Fruit fly (Drosophila melanogaster) whole organism, larva: ENCODE data around the gene mRpL37.
A peak's percentile ranks its signal among the peaks of the same experiment; 100 is the strongest.

Source experiments
- noc ChIP-seq: fragments of 200-800 bp; sonication (Bioruptor generic); optimal IDR thresholded peaks from 3 replicates; lab custom pipeline; 2019; ENCODE audit warnings: missing biosample characterization, mild to moderate bottlenecking, missing genetic modification characterization, moderate library complexity

mRpL37 gene

dm6 chr3R:10784058-10784499 lies at the start of gene mRpL37, which contains the start of gene Rbp1:
TSS of gene mRpL37 (minus strand) at chr3R:10784092.
TSS of gene Rbp1 (plus strand) at chr3R:10784383.
- peak; percentile 70 for TF ChIP-seq noc (tag; lab: Kevin White, UChicago)

- TF ChIP-seq noc (tag; lab: Kevin White, UChicago), result no peak
These were observed 48.8 kb upstream of the mRpL37 start for dm6 chr3R:10832526-10833165.

dm6 chr3R:10829746-10830145 lies 45.9 kb upstream of the mRpL37 start:
- TF ChIP-seq noc (tag; lab: Kevin White, UChicago), result no peak

- TF ChIP-seq noc (tag; lab: Kevin White, UChicago), result no peak
These were observed 44.8 kb upstream of the mRpL37 start for dm6 chr3R:10828688-10829087.

- no peak for TF ChIP-seq noc (tag; lab: Kevin White, UChicago)
These were observed 43.1 kb upstream of the mRpL37 start, which contains the start of gene Cad86C for dm6 chr3R:10826796-10827524. TSS of gene Cad86C (plus strand) at chr3R:10827079.

- no peak for TF ChIP-seq noc (tag; lab: Kevin White, UChicago)
These were observed 31.1 kb upstream of the mRpL37 start, which contains the start of the genes CG14693 and TTLL15 for dm6 chr3R:10815032-10815431. TSS of gene CG14693 (minus strand) at chr3R:10815047. TSS of gene TTLL15 (plus strand) at chr3R:10815288.

- TF ChIP-seq noc (tag; lab: Kevin White, UChicago), result no peak
These were observed 20.0 kb upstream of the mRpL37 start, which contains the start of gene CG14692 for dm6 chr3R:10803855-10804254. TSS of gene CG14692 (minus strand) at chr3R:10803955.

- TF ChIP-seq noc (tag; lab: Kevin White, UChicago), result no peak
These were observed 8.7 kb upstream of the mRpL37 start, which contains the start of gene CG14687 for dm6 chr3R:10792604-10793003. TSS of gene CG14687 (plus strand) at chr3R:10792904.

dm6 chr3R:10788186-10788585 lies 4.3 kb upstream of the mRpL37 start, which contains the start of the genes Art1 and Mcm5:
TSS of gene Art1 (minus strand) at chr3R:10788226.
TSS of gene Mcm5 (plus strand) at chr3R:10788524.
- peak; percentile 49 for TF ChIP-seq noc (tag; lab: Kevin White, UChicago)

- no peak for TF ChIP-seq noc (tag; lab: Kevin White, UChicago)
These were observed 1.7 kb downstream of the mRpL37 start, which contains the start of gene CG42633 for dm6 chr3R:10782167-10782566. TSS of gene CG42633 (minus strand) at chr3R:10782267.

dm6 chr3R:10780161-10780560 lies 3.7 kb downstream of the mRpL37 start:
- no peak for TF ChIP-seq noc (tag; lab: Kevin White, UChicago)

- no peak for TF ChIP-seq noc (tag; lab: Kevin White, UChicago)
These were observed 4.6 kb downstream of the mRpL37 start, which contains the start of gene Desi for dm6 chr3R:10779269-10779668. TSS of gene Desi (plus strand) at chr3R:10779569.

- no peak for TF ChIP-seq noc (tag; lab: Kevin White, UChicago)
These were observed 5.7 kb downstream of the mRpL37 start for dm6 chr3R:10778151-10778550.

- no peak for TF ChIP-seq noc (tag; lab: Kevin White, UChicago)
These were observed 6.6 kb downstream of the mRpL37 start, which contains the start of the genes CG45076, CG45078 and fau for dm6 chr3R:10777274-10777673. TSS of gene CG45076 (minus strand) at chr3R:10777374. TSS of gene CG45078 (minus strand) at chr3R:10777374. TSS of gene fau (minus strand) at chr3R:10777374.

dm6 chr3R:10776047-10776659 lies 7.7 kb downstream of the mRpL37 start:
- no peak for TF ChIP-seq noc (tag; lab: Kevin White, UChicago)
